3 fruit fly cellular contexts compared by ENCODE assay signal in genomic region chr3L:704661-705543, dm6.
TF ChIP-seq lines count a peak whose summit lies in the region.

No protein-coding gene starts in this region.

TF ChIP-seq in whole organism, embryonic, 481 proteins besides CTCF, POLR2A, EP300 and RAD21 (continued from another document and continues in another):
- TF ChIP-seq pan (optimal IDR thresholded peaks at IDR 0.05; lab: Kevin White, UChicago), result no peak
- TF ChIP-seq pan (GFP tag; optimal IDR thresholded peaks at IDR 0.05 in 1 of 2, IDR thresholded peaks at IDR 0.05 in 1 of 2), result peak in 1 of 2 experiments; percentile 62
- no peak for TF ChIP-seq Lpt (GFP tag; optimal IDR thresholded peaks at IDR 0.05; lab: Kevin White, UChicago)
- no peak for TF ChIP-seq HHEX (GFP tag; optimal IDR thresholded peaks at IDR 0.05; lab: Kevin White, UChicago)
- no peak for TF ChIP-seq CG6254 (GFP tag; optimal IDR thresholded peaks at IDR 0.05; lab: Kevin White, UChicago)
- no peak for TF ChIP-seq Eip74EF (GFP tag; optimal IDR thresholded peaks at IDR 0.05; lab: Kevin White, UChicago)
- no peak for TF ChIP-seq CG8388 (GFP tag; optimal IDR thresholded peaks at IDR 0.05; lab: Kevin White, UChicago)
- TF ChIP-seq vnd (GFP tag; IDR thresholded peaks at IDR 0.05; lab: Robert Waterston, UW; ENCODE audit: partially characterized antibody), result no peak
- no peak for TF ChIP-seq CG13775 (GFP tag; optimal IDR thresholded peaks at IDR 0.05; lab: Kevin White, UChicago)
- TF ChIP-seq Hr3 (GFP tag; optimal IDR thresholded peaks at IDR 0.05; lab: Kevin White, UChicago), result no peak
- TF ChIP-seq unc-4 (GFP tag; IDR thresholded peaks at IDR 0.05; lab: Robert Waterston, UW; ENCODE audit: partially characterized antibody), result no peak
- no peak for TF ChIP-seq Atf-2 (GFP tag; optimal IDR thresholded peaks at IDR 0.05; lab: Kevin White, UChicago)
- peak; percentile 61; the same call in 1 of the 3 replicates for TF ChIP-seq ase (GFP tag; IDR thresholded peaks at IDR 0.05; lab: Robert Waterston, UW)
- TF ChIP-seq NfI (GFP tag; optimal IDR thresholded peaks at IDR 0.05; lab: Kevin White, UChicago), result no peak
- TF ChIP-seq CG10462 (GFP tag; optimal IDR thresholded peaks at IDR 0.05; lab: Kevin White, UChicago), result no peak
- TF ChIP-seq Hr51 (GFP tag; optimal IDR thresholded peaks at IDR 0.05; lab: Kevin White, UChicago), result peak in 1 of 2 experiments; percentile 54
- 0 out of 2 replicates have a peak, but pooled peaks have one; percentile 7 for TF ChIP-seq E2f2 (GFP tag; IDR thresholded peaks at IDR 0.05; lab: Robert Waterston, UW)
- TF ChIP-seq Optix (GFP tag; IDR thresholded peaks at IDR 0.05; lab: Robert Waterston, UW), result no peak
- TF ChIP-seq Mad (GFP tag; optimal IDR thresholded peaks at IDR 0.05; lab: Kevin White, UChicago), result no peak
- no peak for TF ChIP-seq dmrt11E (tag; optimal IDR thresholded peaks at IDR 0.05; lab: Kevin White, UChicago)
- TF ChIP-seq CG1602 (GFP tag; optimal IDR thresholded peaks at IDR 0.05; lab: Kevin White, UChicago), result no peak
- peak; percentile 28 for TF ChIP-seq CG2120 (GFP tag; optimal IDR thresholded peaks at IDR 0.05; lab: Kevin White, UChicago)
- TF ChIP-seq CG15479 (GFP tag; optimal IDR thresholded peaks at IDR 0.05; lab: Kevin White, UChicago), result no peak
- peak; percentile 25; the same call in 1 of the 2 replicates for TF ChIP-seq CG11247 (GFP tag; IDR thresholded peaks at IDR 0.05; lab: Robert Waterston, UW)
- TF ChIP-seq bcd (GFP tag; optimal IDR thresholded peaks at IDR 0.05; lab: Kevin White, UChicago), result peak; percentile 36
- no peak for TF ChIP-seq mam (GFP tag; optimal IDR thresholded peaks at IDR 0.05; lab: Kevin White, UChicago)
- no peak for TF ChIP-seq MTF-1 (GFP tag; optimal IDR thresholded peaks at IDR 0.05; lab: Kevin White, UChicago; ENCODE audit: borderline replicate concordance)
- 0 out of 2 replicates have a peak, but pooled peaks have one; percentile 43 for TF ChIP-seq esg (GFP tag; conservative IDR thresholded peaks at IDR 0.05; lab: Robert Waterston, UW)
- TF ChIP-seq slp2 (GFP tag; optimal IDR thresholded peaks at IDR 0.05; lab: Kevin White, UChicago), result no peak
- no peak for TF ChIP-seq bab2 (GFP tag; optimal IDR thresholded peaks at IDR 0.05; lab: Kevin White, UChicago)
- no peak for TF ChIP-seq Oli (tag; optimal IDR thresholded peaks at IDR 0.05; lab: Kevin White, UChicago)
- TF ChIP-seq ap (GFP tag; IDR thresholded peaks at IDR 0.05; lab: Robert Waterston, UW), result no peak
- TF ChIP-seq aop (GFP tag; IDR thresholded peaks at IDR 0.05; lab: Robert Waterston, UW), result no peak
- TF ChIP-seq eve (GFP tag; optimal IDR thresholded peaks at IDR 0.05; lab: Kevin White, UChicago), result no peak
- TF ChIP-seq CG17186 (GFP tag; optimal IDR thresholded peaks at IDR 0.05; lab: Kevin White, UChicago), result no peak
- no peak for TF ChIP-seq CG9797 (GFP tag; optimal IDR thresholded peaks at IDR 0.05; lab: Kevin White, UChicago)
- no peak for TF ChIP-seq ems (GFP tag; optimal IDR thresholded peaks at IDR 0.05; lab: Kevin White, UChicago)
- no peak for TF ChIP-seq Jarid2 (GFP tag; optimal IDR thresholded peaks at IDR 0.05; lab: Kevin White, UChicago)
- TF ChIP-seq CG6654 (GFP tag; optimal IDR thresholded peaks at IDR 0.05; lab: Kevin White, UChicago), result no peak
- TF ChIP-seq CHES-1-like (GFP tag; optimal IDR thresholded peaks at IDR 0.05; lab: Kevin White, UChicago), result no peak
- TF ChIP-seq CG32767 (GFP tag; IDR thresholded peaks at IDR 0.05; lab: Robert Waterston, UW), result 0 out of 2 replicates have a peak, but pooled peaks have one; percentile 46
- no peak for TF ChIP-seq CG17568 (GFP tag; optimal IDR thresholded peaks at IDR 0.05; lab: Kevin White, UChicago)
- TF ChIP-seq CG3163 (GFP tag; optimal IDR thresholded peaks at IDR 0.05; lab: Kevin White, UChicago), result no peak

TF ChIP-seq in whole organism, prepupa, 60 proteins besides CTCF, POLR2A, EP300 and RAD21 (continued from another document):
- TF ChIP-seq Hr38 (GFP tag; optimal IDR thresholded peaks at IDR 0.05; lab: Kevin White, UChicago) (no peak), CG7368 (GFP tag; optimal IDR thresholded peaks at IDR 0.05; lab: Kevin White, UChicago) (peak; percentile 5), CG10631 (GFP tag; optimal IDR thresholded peaks at IDR 0.05; lab: Kevin White, UChicago) (peak; percentile 17), Lpt (GFP tag; optimal IDR thresholded peaks at IDR 0.05; lab: Kevin White, UChicago) (no peak), CG34406 (GFP tag; optimal IDR thresholded peaks at IDR 0.05; lab: Kevin White, UChicago) (peak; percentile 48), Smox (GFP tag; optimal IDR thresholded peaks at IDR 0.05; lab: Kevin White, UChicago) (peak; percentile 35), Ets96B (tag; optimal IDR thresholded peaks at IDR 0.05; lab: Kevin White, UChicago) (peak; percentile 59), dsx (GFP tag; optimal IDR thresholded peaks at IDR 0.05; lab: Kevin White, UChicago; ENCODE audit: poor library complexity, severe bottlenecking) (peak; percentile 38), svp (GFP tag; lab: Kevin White, UChicago) (peak; percentile 77), CG6808 (GFP tag; optimal IDR thresholded peaks at IDR 0.05; lab: Kevin White, UChicago) (peak; percentile 51), CG3032 (tag; optimal IDR thresholded peaks at IDR 0.05; lab: Kevin White, UChicago) (peak; percentile 53), OdsH (GFP tag; optimal IDR thresholded peaks at IDR 0.05; lab: Kevin White, UChicago) (peak; percentile 46), Sox15 (GFP tag; optimal IDR thresholded peaks at IDR 0.05; lab: Kevin White, UChicago) (no peak), CG8119 (GFP tag; IDR thresholded peaks at IDR 0.05; lab: Robert Waterston, UW) (peak; percentile 48; the same call in 2 of the 3 replicates), CG6854 (GFP tag; optimal IDR thresholded peaks at IDR 0.05; lab: Kevin White, UChicago) (no peak), CG32006 (GFP tag; optimal IDR thresholded peaks at IDR 0.05; lab: Kevin White, UChicago) (peak; percentile 50), esn (GFP tag; optimal IDR thresholded peaks at IDR 0.05; lab: Kevin White, UChicago) (peak; percentile 35), Met (GFP tag; optimal IDR thresholded peaks at IDR 0.05; lab: Kevin White, UChicago) (peak; percentile 25), Blimp-1 (GFP tag; optimal IDR thresholded peaks at IDR 0.05; lab: Kevin White, UChicago) (no peak), Gug (GFP tag; IDR thresholded peaks at IDR 0.05; lab: Robert Waterston, UW) (peak; percentile 37; the same call in 1 of the 2 replicates), acj6 (GFP tag; optimal IDR thresholded peaks at IDR 0.05; lab: Kevin White, UChicago) (peak; percentile 33), achi (GFP tag; optimal IDR thresholded peaks at IDR 0.05; lab: Kevin White, UChicago) (peak; percentile 47), fd85E (GFP tag; optimal IDR thresholded peaks at IDR 0.05; lab: Kevin White, UChicago) (no peak), salr (GFP tag; optimal IDR thresholded peaks at IDR 0.05; lab: Kevin White, UChicago) (peak in 1 of 2 experiments; percentile 27), CG1621 (tag; optimal IDR thresholded peaks at IDR 0.05; lab: Kevin White, UChicago) (peak; percentile 34), CG11902 (GFP tag; optimal IDR thresholded peaks at IDR 0.05; lab: Kevin White, UChicago) (no peak), vri (GFP tag; optimal IDR thresholded peaks at IDR 0.05; lab: Kevin White, UChicago) (no peak), CG15336 (GFP tag; IDR thresholded peaks at IDR 0.05; lab: Robert Waterston, UW) (peak; percentile 55), Eip93F (GFP tag; optimal IDR thresholded peaks at IDR 0.05; lab: Kevin White, UChicago) (no peak), CG6276 (GFP tag; optimal IDR thresholded peaks at IDR 0.05; lab: Kevin White, UChicago) (peak; percentile 3), CG11294 (GFP tag; IDR thresholded peaks at IDR 0.05; lab: Robert Waterston, UW) (peak; percentile 40; the same call in 1 of the 2 replicates), fd59A (GFP tag; optimal IDR thresholded peaks at IDR 0.05; lab: Kevin White, UChicago) (peak; percentile 19), Hr39 (GFP tag; optimal IDR thresholded peaks at IDR 0.05; lab: Kevin White, UChicago) (peak; percentile 4), CG4318 (GFP tag; optimal IDR thresholded peaks at IDR 0.05; lab: Kevin White, UChicago) (no peak), Eip75B (GFP tag; optimal IDR thresholded peaks at IDR 0.05; lab: Kevin White, UChicago) (peak; percentile 20), CG3919 (GFP tag; optimal IDR thresholded peaks at IDR 0.05; lab: Kevin White, UChicago) (peak; percentile 42)

TF ChIP-seq in whole organism, wandering third instar larva, 38 proteins besides CTCF, POLR2A, EP300 and RAD21 (continued from another document):
- TF ChIP-seq rgr (GFP tag; optimal IDR thresholded peaks at IDR 0.05; lab: Kevin White, UChicago) (peak; percentile 15), dl (GFP tag; optimal IDR thresholded peaks at IDR 0.05; lab: Kevin White, UChicago; ENCODE audit: insufficient read depth in 1 of 2, partially characterized antibody in 2 of 2) (no peak), Myc (optimal IDR thresholded peaks at IDR 0.05; lab: Kevin White, UChicago) (no peak), psq (GFP tag; optimal IDR thresholded peaks at IDR 0.05; lab: Kevin White, UChicago) (no peak), br (GFP tag; optimal IDR thresholded peaks at IDR 0.05; lab: Kevin White, UChicago) (no peak), Jra (GFP tag; optimal IDR thresholded peaks at IDR 0.05; lab: Kevin White, UChicago) (no peak), dmrt93B (GFP tag; optimal IDR thresholded peaks at IDR 0.05; lab: Kevin White, UChicago) (no peak)
